Fruit fly (Drosophila melanogaster): ENCODE data around the gene Axn.

Gene Axn

DNA sequence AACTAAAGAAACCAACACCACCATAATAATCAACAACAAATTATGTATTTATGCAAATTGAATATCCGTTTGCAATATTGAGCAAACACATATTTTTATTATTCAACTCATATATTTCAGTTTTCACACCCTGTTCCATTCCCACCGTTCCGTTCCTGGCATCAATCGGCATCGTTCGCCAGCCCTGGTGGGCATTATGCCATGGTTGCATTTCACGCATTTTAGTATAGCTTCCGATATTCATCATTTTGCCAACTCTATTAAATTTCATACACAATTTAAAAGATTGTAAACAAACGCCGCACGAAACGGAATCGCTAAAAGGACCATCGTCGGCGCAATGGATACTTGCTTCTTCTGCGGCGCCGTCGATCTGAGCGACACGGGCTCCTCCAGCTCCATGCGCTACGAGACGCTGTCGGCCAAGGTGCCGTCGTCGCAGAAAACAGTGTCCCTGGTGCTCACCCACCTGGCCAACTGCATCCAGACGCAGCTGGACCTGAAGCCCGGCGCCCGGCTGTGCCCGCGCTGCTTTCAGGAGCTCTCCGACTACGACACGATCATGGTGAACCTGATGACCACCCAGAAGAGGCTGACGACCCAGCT, 20.6 kb downstream of the Axn start, which contains the start of gene Sry-delta (continued):
- peak; percentile 73 for TF ChIP-seq CG17359 (tag; optimal IDR thresholded peaks at IDR 0.05)
- peak; percentile 99 for TF ChIP-seq Sry-δ (GFP tag; optimal IDR thresholded peaks at IDR 0.05)
- peak; percentile 80 for TF ChIP-seq shn (GFP tag; optimal IDR thresholded peaks at IDR 0.05)
- TF ChIP-seq CG31441 (GFP tag; IDR thresholded peaks at IDR 0.05) = no peak; the same call in 1 of the 2 replicates
- TF ChIP-seq chinmo (GFP tag; IDR thresholded peaks at IDR 0.05; ENCODE audit: partially characterized antibody) = 0 out of 4 replicates have a peak, but pooled peaks have one; percentile 22
- TF ChIP-seq Sin3A (optimal IDR thresholded peaks at IDR 0.05) = peak; percentile 71
- TF ChIP-seq p53 (GFP tag; optimal IDR thresholded peaks at IDR 0.05) = peak; percentile 87
- peak; percentile 79 for TF ChIP-seq knrl (GFP tag; IDR thresholded peaks at IDR 0.05; ENCODE audit: partially characterized antibody)
- no peak for TF ChIP-seq CG15479 (GFP tag; optimal IDR thresholded peaks at IDR 0.05)
- TF ChIP-seq Hmr (GFP tag; optimal IDR thresholded peaks at IDR 0.05) = peak; percentile 85
- TF ChIP-seq NFAT (GFP tag; IDR thresholded peaks at IDR 0.05) = peak; percentile 88
- TF ChIP-seq B-H1 (GFP tag; IDR thresholded peaks at IDR 0.05) = peak; percentile 45
- TF ChIP-seq CG15601 (tag; optimal IDR thresholded peaks at IDR 0.05) = peak; percentile 78
- TF ChIP-seq ken (GFP tag; IDR thresholded peaks at IDR 0.05) = peak; percentile 88
- TF ChIP-seq Stat92E (GFP tag; optimal IDR thresholded peaks at IDR 0.05) = no peak
- peak; percentile 72 for TF ChIP-seq CG13424 (tag; optimal IDR thresholded peaks at IDR 0.05)
- peak; percentile 72 for TF ChIP-seq PHDP (tag; optimal IDR thresholded peaks at IDR 0.05)
- peak; percentile 86 for TF ChIP-seq NC2β (GFP tag; optimal IDR thresholded peaks at IDR 0.05)
- TF ChIP-seq Hr78 (GFP tag; optimal IDR thresholded peaks at IDR 0.05) = no peak
- no peak for TF ChIP-seq org-1 (GFP tag; optimal IDR thresholded peaks at IDR 0.05)
- peak; percentile 77 for TF ChIP-seq Dref (GFP tag; IDR thresholded peaks at IDR 0.05)
- peak; percentile 97 for TF ChIP-seq pzg (GFP tag; optimal IDR thresholded peaks at IDR 0.05)
- peak; percentile 72 for TF ChIP-seq CG8290 (GFP tag; optimal IDR thresholded peaks at IDR 0.05)
- peak in 1 of 2 experiments; percentile 37 for TF ChIP-seq CG8290 (tag; optimal IDR thresholded peaks at IDR 0.05)
- peak; percentile 3 for TF ChIP-seq Spps (tag; optimal IDR thresholded peaks at IDR 0.05)
- TF ChIP-seq mirr (GFP tag; optimal IDR thresholded peaks at IDR 0.05) = peak; percentile 82
- TF ChIP-seq zf30C (GFP tag; optimal IDR thresholded peaks at IDR 0.05) = no peak
- TF ChIP-seq CG8388 (GFP tag; optimal IDR thresholded peaks at IDR 0.05) = peak; percentile 56
- peak; percentile 13 for TF ChIP-seq CG2875 (GFP tag; optimal IDR thresholded peaks at IDR 0.05)
- peak; percentile 80 for TF ChIP-seq al (GFP tag; IDR thresholded peaks at IDR 0.05)
- TF ChIP-seq mld (GFP tag; IDR thresholded peaks at IDR 0.05; ENCODE audit: partially characterized antibody) = peak; percentile 41; the same call in 1 of the 3 replicates
- peak; percentile 59; the same call in 2 of the 3 replicates for TF ChIP-seq sr (GFP tag; IDR thresholded peaks at IDR 0.05)
- peak; percentile 70 for TF ChIP-seq CG8089 (GFP tag; optimal IDR thresholded peaks at IDR 0.05)
- peak; percentile 13 for TF ChIP-seq TFAM (GFP tag; optimal IDR thresholded peaks at IDR 0.05)
- TF ChIP-seq CG8359 (GFP tag; optimal IDR thresholded peaks at IDR 0.05; ENCODE audit: borderline replicate concordance) = no peak
- TF ChIP-seq unpg (GFP tag; optimal IDR thresholded peaks at IDR 0.05) = peak; percentile 68
- peak; percentile 95 for TF ChIP-seq CHES-1-like (GFP tag; optimal IDR thresholded peaks at IDR 0.05)
- TF ChIP-seq CG10267 (tag; optimal IDR thresholded peaks at IDR 0.05) = peak; percentile 79
- peak; percentile 73 for TF ChIP-seq E2f2 (GFP tag; IDR thresholded peaks at IDR 0.05)
- TF ChIP-seq ind (GFP tag; optimal IDR thresholded peaks at IDR 0.05) = peak; percentile 88
- TF ChIP-seq bab2 (GFP tag; optimal IDR thresholded peaks at IDR 0.05) = peak; percentile 84
- peak; percentile 90 for TF ChIP-seq HLH54F (GFP tag; optimal IDR thresholded peaks at IDR 0.05)
- TF ChIP-seq Side (GFP tag; optimal IDR thresholded peaks at IDR 0.05) = peak; percentile 90
- peak; percentile 61 for TF ChIP-seq eyg (GFP tag; optimal IDR thresholded peaks at IDR 0.05)
- TF ChIP-seq NfI (GFP tag; optimal IDR thresholded peaks at IDR 0.05) = peak; percentile 83

Data from whole organism, embryonic.